Worm (Caenorhabditis elegans): ENCODE data around the gene K09B3.1.

- TF ChIP-seq nhr-85 (tag) (peak; percentile 9), nhr-76 (tag; optimal IDR thresholded peaks at IDR 0.05) (no peak), fkh-10 (GFP tag; optimal IDR thresholded peaks at IDR 0.05) (peak; percentile 95)
Measured at ce11 chrIV:3820133-3820532, 25.6 kb downstream of the K09B3.1 start.

Measured in whole organism, L1 larva.